Fruit fly (Drosophila melanogaster) whole organism, embryonic: Measurements from ENCODE around the gene CG31287.

Experiments
- Atf-2 ChIP-seq: fragments of 200-800 bp; sonication (Bioruptor generic); optimal IDR thresholded peaks from 2 replicates; lab custom pipeline; 2016; ENCODE audit warnings: missing biosample characterization, missing genetic modification characterization
- CG10274 ChIP-seq: fragments of 200-800 bp; sonication (Bioruptor generic); optimal IDR thresholded peaks from 3 replicates; lab custom pipeline; 2017; ENCODE audit warnings: missing biosample characterization, mild to moderate bottlenecking, missing genetic modification characterization
- CG10959 ChIP-seq: fragments of 200-800 bp; sonication (Bioruptor generic); IDR thresholded peaks from 2 replicates; pipeline ENCODE4 v1.3.6; 2022; ENCODE audit warnings: missing biosample characterization, missing genetic modification characterization
- CG10979 ChIP-seq: fragments of 200-800 bp; sonication (Bioruptor generic); optimal IDR thresholded peaks from 2 replicates; lab custom pipeline; 2018; ENCODE audit warnings: missing biosample characterization, mild to moderate bottlenecking, missing genetic modification characterization, moderate library complexity
- CG12155 ChIP-seq: fragments of 200-800 bp; sonication (Bioruptor generic); optimal IDR thresholded peaks from 3 replicates; lab custom pipeline; 2016; ENCODE audit warnings: missing biosample characterization, missing genetic modification characterization
- CG12236 ChIP-seq: fragments of 200-800 bp; sonication (Bioruptor generic); optimal IDR thresholded peaks from 2 replicates; lab custom pipeline; 2016; ENCODE audit warnings: missing biosample characterization, missing genetic modification characterization
- CG13287 ChIP-seq: fragments of 200-800 bp; sonication (Bioruptor generic); IDR thresholded peaks from 2 replicates; pipeline ENCODE4 v1.3.6; 2022; ENCODE audit warnings: missing biosample characterization, missing genetic modification characterization; ENCODE audit not compliant: partially characterized antibody
- CG14710 ChIP-seq: fragments of 200-800 bp; sonication (Bioruptor generic); optimal IDR thresholded peaks from 3 replicates; lab custom pipeline; 2019; ENCODE audit warnings: missing biosample characterization, mild to moderate bottlenecking, missing genetic modification characterization, moderate library complexity
- CG16779 ChIP-seq: fragments of 200-800 bp; sonication (Bioruptor generic); IDR thresholded peaks from 2 replicates; pipeline ENCODE4 v1.3.6; 2022; ENCODE audit warnings: missing biosample characterization, missing genetic modification characterization
- CG16815 ChIP-seq: fragments of 200-800 bp; sonication (Bioruptor generic); optimal IDR thresholded peaks from 3 replicates; lab custom pipeline; 2017; ENCODE audit warnings: missing biosample characterization, mild to moderate bottlenecking, missing genetic modification characterization
- CG17385 ChIP-seq: fragments of 200-800 bp; sonication (Bioruptor generic); optimal IDR thresholded peaks from 3 replicates; lab custom pipeline; 2018; ENCODE audit warnings: missing biosample characterization, mild to moderate bottlenecking, missing genetic modification characterization
- CG32772 ChIP-seq: fragments of 200-800 bp; sonication (Bioruptor generic); IDR thresholded peaks from 2 replicates; pipeline ENCODE4 v1.3.6; 2022; ENCODE audit warnings: missing biosample characterization, missing genetic modification characterization
- CG4707 ChIP-seq: fragments of 200-800 bp; sonication (Bioruptor generic); optimal IDR thresholded peaks from 2 replicates; lab custom pipeline; 2018; ENCODE audit warnings: missing biosample characterization, mild to moderate bottlenecking, missing genetic modification characterization, moderate library complexity
- CG6654 ChIP-seq: fragments of 200-800 bp; sonication (Bioruptor generic); optimal IDR thresholded peaks from 2 replicates; lab custom pipeline; 2017; ENCODE audit warnings: missing biosample characterization, mild to moderate bottlenecking, missing genetic modification characterization
- CG6854 ChIP-seq: fragments of 200-800 bp; sonication (Bioruptor generic); optimal IDR thresholded peaks from 3 replicates; lab custom pipeline; 2017; ENCODE audit warnings: missing biosample characterization, mild to moderate bottlenecking, missing genetic modification characterization
- CG8388 ChIP-seq: fragments of 200-800 bp; sonication (Bioruptor generic); optimal IDR thresholded peaks from 2 replicates; lab custom pipeline; 2019; ENCODE audit warnings: missing biosample characterization, mild to moderate bottlenecking, missing genetic modification characterization, moderate library complexity
- CG9609 ChIP-seq: fragments of 200-800 bp; sonication (Bioruptor generic); optimal IDR thresholded peaks from 3 replicates; lab custom pipeline; 2016; ENCODE audit warnings: missing biosample characterization, missing genetic modification characterization
- D ChIP-seq, 2 experiments: fragments of 200-800 bp in 1 of 2; fragments of >200 bp in 1 of 2; sonication (Bioruptor generic) in 1 of 2; optimal IDR thresholded peaks; 2 replicates in 1 of 2; 3 replicates in 1 of 2; lab custom pipeline; 2017; ENCODE audit warnings: mild to moderate bottlenecking in 1 of 2, missing biosample characterization in 1 of 2, missing genetic modification characterization in 1 of 2, missing genetic modification reagents in 1 of 2
- Dfd ChIP-seq, 2 experiments: fragments of >200 bp; optimal IDR thresholded peaks; 2 replicates each; lab custom pipeline; 2017; ENCODE audit warnings: missing biosample characterization in 2 of 2, missing genetic modification characterization in 2 of 2
- Doc2 ChIP-seq: fragments of 200-800 bp; sonication (Bioruptor generic); IDR thresholded peaks from 2 replicates; pipeline ENCODE4 v1.3.6; 2022; ENCODE audit warnings: missing biosample characterization, missing genetic modification characterization
- Dref ChIP-seq: fragments of 200-800 bp; sonication (Bioruptor generic); IDR thresholded peaks from 2 replicates; pipeline ENCODE4 v1.3.6; 2022; ENCODE audit warnings: missing biosample characterization, missing genetic modification characterization
- Fer1 ChIP-seq: fragments of 200-800 bp; sonication (Bioruptor generic); optimal IDR thresholded peaks from 2 replicates; lab custom pipeline; 2017; ENCODE audit warnings: missing biosample characterization, mild to moderate bottlenecking, missing genetic modification characterization
- H2.0 ChIP-seq: fragments of 200-800 bp; sonication (Bioruptor generic); IDR thresholded peaks from 2 replicates; pipeline ENCODE4 v1.3.6; 2022; ENCODE audit warnings: missing biosample characterization, missing genetic modification characterization
- MBD-R2 ChIP-seq: fragments of 200-800 bp; sonication (Bioruptor generic); IDR thresholded peaks from 2 replicates; pipeline ENCODE4 v1.3.6; 2022; ENCODE audit warnings: missing biosample characterization, missing genetic modification characterization
- Mrtf ChIP-seq: fragments of 200-800 bp; sonication (Bioruptor generic); IDR thresholded peaks from 3 replicates; pipeline ENCODE4 v1.3.6; 2022; ENCODE audit warnings: missing biosample characterization, missing genetic modification characterization
- NfI ChIP-seq: fragments of 200-800 bp; sonication (Bioruptor generic); optimal IDR thresholded peaks from 3 replicates; lab custom pipeline; 2018; ENCODE audit warnings: missing biosample characterization, mild to moderate bottlenecking, missing genetic modification characterization, moderate library complexity
- Oaz ChIP-seq: fragments of 200-800 bp; sonication (Bioruptor generic); IDR thresholded peaks from 2 replicates; pipeline ENCODE4 v1.3.6; 2022; ENCODE audit warnings: missing biosample characterization, missing genetic modification characterization
- Ptx1 ChIP-seq: fragments of 200-800 bp; sonication (Bioruptor generic); IDR thresholded peaks from 2 replicates; pipeline ENCODE4 v1.3.6; 2022; ENCODE audit warnings: missing biosample characterization, missing genetic modification characterization
- Ravus ChIP-seq: fragments of 200-800 bp; sonication (Bioruptor generic); IDR thresholded peaks from 2 replicates; pipeline ENCODE4 v1.3.6; 2022; ENCODE audit warnings: missing biosample characterization, missing genetic modification characterization
- Scr ChIP-seq: fragments of 200-800 bp; sonication (Bioruptor generic); IDR thresholded peaks from 2 replicates; pipeline ENCODE4 v1.3.6; 2022; ENCODE audit warnings: missing biosample characterization, missing genetic modification characterization; ENCODE audit not compliant: partially characterized antibody
- Sin3A ChIP-seq: fragments of >200 bp; optimal IDR thresholded peaks from 2 replicates; lab custom pipeline; 2018
- Sry-β ChIP-seq: fragments of 200-800 bp; sonication (Bioruptor generic); optimal IDR thresholded peaks from 2 replicates; lab custom pipeline; 2018; ENCODE audit warnings: missing biosample characterization, mild to moderate bottlenecking, missing genetic modification characterization, moderate library complexity
- chif ChIP-seq, 2 experiments: fragments of 200-800 bp; sonication (Bioruptor generic); optimal IDR thresholded peaks; 3 replicates each; lab custom pipeline; 2016; ENCODE audit warnings: missing biosample characterization in 2 of 2, missing genetic modification characterization in 2 of 2
- chn ChIP-seq: fragments of 200-800 bp; sonication (Bioruptor generic); optimal IDR thresholded peaks from 2 replicates; lab custom pipeline; 2016; ENCODE audit warnings: missing biosample characterization, missing genetic modification characterization
- cwo ChIP-seq: fragments of 200-800 bp; sonication (Bioruptor generic); optimal IDR thresholded peaks from 3 replicates; lab custom pipeline; 2017; ENCODE audit warnings: missing biosample characterization, missing genetic modification characterization, mild to moderate bottlenecking, moderate library complexity, missing genetic modification reagents
- da ChIP-seq: fragments of 200-800 bp; sonication (Bioruptor generic); optimal IDR thresholded peaks from 2 replicates; lab custom pipeline; 2016; ENCODE audit warnings: missing biosample characterization, missing genetic modification characterization
- dati ChIP-seq: fragments of 200-800 bp; sonication (Bioruptor generic); IDR thresholded peaks from 2 replicates; pipeline ENCODE4 v1.3.6; 2022; ENCODE audit warnings: missing biosample characterization, missing genetic modification characterization
- ems ChIP-seq: fragments of 200-800 bp; sonication (Bioruptor generic); optimal IDR thresholded peaks from 3 replicates; lab custom pipeline; 2016; ENCODE audit warnings: missing biosample characterization, missing genetic modification characterization
- fd96Cb ChIP-seq: fragments of 200-800 bp; sonication (Bioruptor generic); optimal IDR thresholded peaks from 2 replicates; lab custom pipeline; 2018; ENCODE audit warnings: missing biosample characterization, mild to moderate bottlenecking, missing genetic modification characterization, moderate library complexity
- grn ChIP-seq: fragments of 200-800 bp; sonication (Bioruptor generic); optimal IDR thresholded peaks from 3 replicates; lab custom pipeline; 2017; ENCODE audit warnings: missing biosample characterization, missing genetic modification characterization
- kah ChIP-seq: fragments of 200-800 bp; sonication (Bioruptor generic); optimal IDR thresholded peaks from 2 replicates; lab custom pipeline; 2018; ENCODE audit warnings: missing biosample characterization, mild to moderate bottlenecking, missing genetic modification characterization
- kni ChIP-seq: fragments of 200-800 bp; sonication (Bioruptor generic); optimal IDR thresholded peaks from 3 replicates; lab custom pipeline; 2017; ENCODE audit warnings: mild to moderate bottlenecking, missing biosample characterization, missing genetic modification reagents, missing genetic modification characterization
- lilli ChIP-seq: fragments of 200-800 bp; sonication (Bioruptor generic); optimal IDR thresholded peaks from 3 replicates; lab custom pipeline; 2016; ENCODE audit warnings: missing biosample characterization, missing genetic modification characterization
- maf-S ChIP-seq: fragments of 200-800 bp; sonication (Bioruptor generic); optimal IDR thresholded peaks from 2 replicates; lab custom pipeline; 2016; ENCODE audit warnings: missing biosample characterization, missing genetic modification characterization
- mirr ChIP-seq: fragments of 200-800 bp; sonication (Bioruptor generic); optimal IDR thresholded peaks from 3 replicates; lab custom pipeline; 2018; ENCODE audit warnings: missing biosample characterization, mild to moderate bottlenecking, missing genetic modification characterization
- nerfin-1 ChIP-seq: fragments of 200-800 bp; sonication (Bioruptor generic); optimal IDR thresholded peaks from 3 replicates; lab custom pipeline; 2019; ENCODE audit warnings: missing biosample characterization, mild to moderate bottlenecking, missing genetic modification characterization, moderate library complexity
- pho ChIP-seq: fragments of 200-800 bp; sonication (Bioruptor generic); optimal IDR thresholded peaks from 2 replicates; lab custom pipeline; 2016; ENCODE audit warnings: missing biosample characterization, missing genetic modification characterization
- sima ChIP-seq: fragments of 200-800 bp; sonication (Bioruptor generic); optimal IDR thresholded peaks from 2 replicates; lab custom pipeline; 2016; ENCODE audit warnings: missing biosample characterization, missing genetic modification characterization
- sisA ChIP-seq: fragments of 200-800 bp; sonication (Bioruptor generic); IDR thresholded peaks from 2 replicates; pipeline ENCODE4 v1.3.6; 2022; ENCODE audit warnings: missing biosample characterization, missing genetic modification characterization
- ssp ChIP-seq: fragments of 200-800 bp; sonication (Bioruptor generic); IDR thresholded peaks from 2 replicates; pipeline ENCODE4 v1.3.6; 2022; ENCODE audit warnings: missing biosample characterization, missing genetic modification characterization
- sug ChIP-seq: fragments of 200-800 bp; optimal IDR thresholded peaks from 2 replicates; lab custom pipeline; 2019; ENCODE audit warnings: missing biosample characterization, mild to moderate bottlenecking, missing genetic modification characterization, moderate library complexity
- tx ChIP-seq: fragments of 200-800 bp; sonication (Bioruptor generic); optimal IDR thresholded peaks from 2 replicates; lab custom pipeline; 2016; ENCODE audit warnings: missing biosample characterization, missing genetic modification characterization
- yki ChIP-seq: fragments of >200 bp; optimal IDR thresholded peaks from 3 replicates; lab custom pipeline; 2018

CG31287 gene

dm6 chr3R:16234745-16235149 lies 31.6 kb downstream of the CG31287 start (continued):
- TF ChIP-seq Dfd (GFP tag; optimal IDR thresholded peaks at IDR 0.05; lab: Kevin White, UChicago), result no peak
- TF ChIP-seq kni (GFP tag; lab: Kevin White, UChicago), result no peak
- TF ChIP-seq grn (GFP tag; lab: Kevin White, UChicago), result no peak
- no peak for TF ChIP-seq kah (GFP tag; lab: Kevin White, UChicago)
- no peak for TF ChIP-seq CG9609 (GFP tag; lab: Kevin White, UChicago)
- TF ChIP-seq D (optimal IDR thresholded peaks at IDR 0.05; lab: Kevin White, UChicago), result no peak
- peak; percentile 54 for TF ChIP-seq D (GFP tag; optimal IDR thresholded peaks at IDR 0.05; lab: Kevin White, UChicago)
- no peak for TF ChIP-seq chif (GFP tag; optimal IDR thresholded peaks at IDR 0.05; lab: Kevin White, UChicago)
- TF ChIP-seq Dref (GFP tag; lab: Robert Waterston, UW), result no peak
- TF ChIP-seq nerfin-1, result no peak
- no peak for TF ChIP-seq cwo (GFP tag; lab: Kevin White, UChicago)
- TF ChIP-seq CG12236, result no peak
- peak; percentile 62 for TF ChIP-seq CG14710 (tag; lab: Kevin White, UChicago)
- TF ChIP-seq maf-S (GFP tag; lab: Kevin White, UChicago), result no peak
- no peak for TF ChIP-seq CG6854 (GFP tag; lab: Kevin White, UChicago)
- peak; percentile 26 for TF ChIP-seq CG8388
- TF ChIP-seq Doc2 (GFP tag; lab: Robert Waterston, UW), result no peak
- no peak for TF ChIP-seq dati (GFP tag; lab: Robert Waterston, UW)
- no peak for TF ChIP-seq NfI (GFP tag; lab: Kevin White, UChicago)
- peak; percentile 28 for TF ChIP-seq CG16815 (GFP tag; lab: Kevin White, UChicago)
- TF ChIP-seq tx (GFP tag; lab: Kevin White, UChicago), result no peak
- no peak for TF ChIP-seq Atf-2 (GFP tag; lab: Kevin White, UChicago)
- no peak for TF ChIP-seq CG32772
- no peak for TF ChIP-seq Oaz (GFP tag; lab: Robert Waterston, UW)
- TF ChIP-seq Ptx1, result no peak
- TF ChIP-seq CG17385 (GFP tag; lab: Kevin White, UChicago), result no peak
- TF ChIP-seq Sry-β (GFP tag; lab: Kevin White, UChicago), result no peak
- peak; percentile 19 for TF ChIP-seq lilli
- no peak for TF ChIP-seq yki (lab: Kevin White, UChicago)
- no peak for TF ChIP-seq Scr (GFP tag; lab: Robert Waterston, UW)
- peak; percentile 32 for TF ChIP-seq CG10274 (GFP tag; lab: Kevin White, UChicago)
- no peak for TF ChIP-seq CG4707
- TF ChIP-seq Fer1 (GFP tag; lab: Kevin White, UChicago), result no peak
- TF ChIP-seq mirr (GFP tag; lab: Kevin White, UChicago), result no peak
- no peak for TF ChIP-seq CG6654 (GFP tag; lab: Kevin White, UChicago)
- TF ChIP-seq sisA (GFP tag; lab: Robert Waterston, UW), result no peak
- no peak for TF ChIP-seq Mrtf
- TF ChIP-seq Ravus, result no peak
- no peak for TF ChIP-seq Sin3A
- TF ChIP-seq MBD-R2 (GFP tag; lab: Robert Waterston, UW), result no peak
- TF ChIP-seq pho (GFP tag; lab: Kevin White, UChicago), result peak; percentile 6
- TF ChIP-seq CG10959 (GFP tag; lab: Robert Waterston, UW), result no peak
- TF ChIP-seq chn (GFP tag; lab: Kevin White, UChicago), result no peak
- no peak for TF ChIP-seq H2.0
- TF ChIP-seq fd96Cb (tag; lab: Kevin White, UChicago), result peak; percentile 53
- TF ChIP-seq CG16779 (GFP tag; lab: Robert Waterston, UW), result no peak
- TF ChIP-seq da (GFP tag; lab: Kevin White, UChicago), result no peak
- no peak for TF ChIP-seq sug (tag; lab: Kevin White, UChicago)
- no peak for TF ChIP-seq CG13287
- no peak for TF ChIP-seq ssp
- TF ChIP-seq CG12155 (GFP tag; lab: Kevin White, UChicago), result no peak
- TF ChIP-seq CG10979, result peak; percentile 70
- no peak for TF ChIP-seq sima
- TF ChIP-seq ems (GFP tag; lab: Kevin White, UChicago), result peak; percentile 11
